Fruit fly (Drosophila melanogaster): ENCODE data around the gene CG13308.

CG13308 gene

DNA sequence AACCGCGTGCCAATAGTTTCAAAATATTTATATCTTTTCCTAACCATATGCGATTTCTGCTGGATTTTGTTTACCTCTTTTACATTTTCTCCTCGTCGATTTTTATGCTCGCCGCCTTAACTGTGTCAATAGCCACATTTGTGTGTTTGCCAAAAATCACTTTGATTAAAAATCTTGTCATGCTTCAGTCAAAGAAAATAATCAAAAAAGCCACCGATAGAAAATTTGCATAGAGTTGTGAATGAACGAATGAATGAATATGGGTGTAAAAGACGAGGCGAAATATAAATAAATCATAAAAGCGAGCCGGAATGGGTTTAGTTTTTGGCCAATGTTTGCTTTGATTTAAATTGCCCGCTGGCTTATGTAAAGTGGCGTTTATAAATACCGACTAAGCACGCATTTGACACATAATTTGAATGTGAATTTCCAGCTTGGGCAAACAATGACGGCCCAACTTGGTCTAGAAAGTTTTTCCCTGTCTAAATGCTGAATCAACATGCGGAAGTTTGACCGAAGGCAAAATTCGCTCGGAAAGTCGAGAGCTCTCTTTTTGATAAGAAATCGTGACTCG lies 27.5 kb upstream of the CG13308 start:
- TF ChIP-seq Ets98B (GFP tag; IDR thresholded peaks at IDR 0.05) (no peak), CG15710 (tag; optimal IDR thresholded peaks at IDR 0.05) (no peak), Snoo (tag; optimal IDR thresholded peaks at IDR 0.05) (no peak), CG12605 (GFP tag; IDR thresholded peaks at IDR 0.05) (no peak), CG8159 (tag; optimal IDR thresholded peaks at IDR 0.05) (no peak), CG32121 (GFP tag; IDR thresholded peaks at IDR 0.05) (no peak), CG14655 (GFP tag; optimal IDR thresholded peaks at IDR 0.05) (no peak), rn (GFP tag; IDR thresholded peaks at IDR 0.05) (no peak), fd96Ca (GFP tag; IDR thresholded peaks at IDR 0.05) (no peak), CG4496 (GFP tag; IDR thresholded peaks at IDR 0.05) (no peak), CG17806 (tag; optimal IDR thresholded peaks at IDR 0.05) (no peak), CG34367 (tag; optimal IDR thresholded peaks at IDR 0.05) (no peak), CG8301 (tag; optimal IDR thresholded peaks at IDR 0.05) (no peak), CG13204 (GFP tag; optimal IDR thresholded peaks at IDR 0.05) (no peak), D1 (tag; optimal IDR thresholded peaks at IDR 0.05) (no peak), Pif1A (GFP tag; optimal IDR thresholded peaks at IDR 0.05) (no peak), CG9948 (tag; optimal IDR thresholded peaks at IDR 0.05) (no peak)

DNA sequence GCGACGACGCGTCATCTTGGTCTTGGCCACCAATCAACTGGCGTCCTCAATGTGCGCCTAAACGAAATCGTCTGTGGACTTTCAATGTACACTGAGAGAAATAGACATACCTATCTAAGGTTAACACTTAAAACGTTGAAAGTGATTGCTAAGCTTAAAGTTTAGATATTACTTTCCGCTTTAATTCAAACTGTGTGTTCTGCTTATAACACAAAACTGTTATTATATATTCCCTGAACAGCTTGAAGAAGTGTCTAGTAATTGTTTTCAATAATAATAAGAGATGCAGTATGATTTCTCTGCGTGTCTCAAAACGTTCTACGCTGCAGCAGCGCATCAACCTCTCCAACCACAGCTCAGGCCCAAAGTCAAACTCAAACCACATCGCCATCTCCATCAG lies 26.4 kb upstream of the CG13308 start:
- TF ChIP-seq Pif1A (GFP tag; optimal IDR thresholded peaks at IDR 0.05) (peak; percentile 56), Snoo (tag; optimal IDR thresholded peaks at IDR 0.05) (no peak), CG34367 (tag; optimal IDR thresholded peaks at IDR 0.05) (no peak), EcR (GFP tag; optimal IDR thresholded peaks at IDR 0.05) (no peak), CG13204 (GFP tag; optimal IDR thresholded peaks at IDR 0.05) (no peak), CG14655 (GFP tag; optimal IDR thresholded peaks at IDR 0.05) (peak; percentile 73), Pif1B (GFP tag; optimal IDR thresholded peaks at IDR 0.05) (peak; percentile 14), Ets98B (GFP tag; IDR thresholded peaks at IDR 0.05) (peak; percentile 38; the same call in 1 of the 2 replicates), rn (GFP tag; IDR thresholded peaks at IDR 0.05) (peak; percentile 41; the same call in 1 of the 2 replicates), D1 (tag; optimal IDR thresholded peaks at IDR 0.05) (no peak), CG32121 (GFP tag; IDR thresholded peaks at IDR 0.05) (0 out of 2 replicates have a peak, but pooled peaks have one; percentile 20), gl (tag; optimal IDR thresholded peaks at IDR 0.05) (no peak), CG8301 (tag; optimal IDR thresholded peaks at IDR 0.05) (peak; percentile 84), CG4496 (GFP tag; IDR thresholded peaks at IDR 0.05) (peak; percentile 56; the same call in 2 of the 3 replicates), CG17806 (tag; optimal IDR thresholded peaks at IDR 0.05) (peak; percentile 30)

DNA sequence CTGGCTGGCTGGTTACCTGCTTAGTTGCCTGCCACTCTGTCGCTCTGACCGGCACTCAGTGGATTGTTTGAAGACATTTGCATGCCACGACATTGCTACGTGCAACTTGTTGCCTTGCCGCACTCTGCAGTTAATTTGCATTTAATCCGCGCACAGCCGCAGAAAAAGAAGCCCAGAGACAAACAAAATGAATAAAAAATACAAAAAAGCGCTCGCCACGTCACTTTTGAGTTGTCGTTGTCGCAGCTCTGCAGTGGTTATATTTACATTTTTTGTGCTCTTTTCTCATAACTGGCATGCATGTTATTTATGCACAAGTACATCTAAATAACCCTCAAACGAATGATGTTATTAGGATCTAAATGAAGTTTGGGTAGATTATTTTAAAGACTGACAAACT lies 25.0 kb upstream of the CG13308 start:
- TF ChIP-seq CG12605 (GFP tag; IDR thresholded peaks at IDR 0.05) (peak; percentile 32; the same call in 1 of the 2 replicates), CG15710 (tag; optimal IDR thresholded peaks at IDR 0.05) (no peak), CG4496 (GFP tag; IDR thresholded peaks at IDR 0.05) (0 out of 3 replicates have a peak, but pooled peaks have one; percentile 25), CG13204 (GFP tag; optimal IDR thresholded peaks at IDR 0.05) (no peak), D1 (tag; optimal IDR thresholded peaks at IDR 0.05) (no peak), rn (GFP tag; IDR thresholded peaks at IDR 0.05) (no peak), Pif1A (GFP tag; optimal IDR thresholded peaks at IDR 0.05) (no peak), CG8301 (tag; optimal IDR thresholded peaks at IDR 0.05) (peak; percentile 21), CG34367 (tag; optimal IDR thresholded peaks at IDR 0.05) (no peak), gl (tag; optimal IDR thresholded peaks at IDR 0.05) (no peak), fd96Ca (GFP tag; IDR thresholded peaks at IDR 0.05) (no peak), CG32121 (GFP tag; IDR thresholded peaks at IDR 0.05) (no peak), CG9948 (tag; optimal IDR thresholded peaks at IDR 0.05) (no peak), CG8159 (tag; optimal IDR thresholded peaks at IDR 0.05) (no peak), Snoo (tag; optimal IDR thresholded peaks at IDR 0.05) (no peak), Pif1B (GFP tag; optimal IDR thresholded peaks at IDR 0.05) (no peak), CG17806 (tag; optimal IDR thresholded peaks at IDR 0.05) (no peak), CG10348 (GFP tag; IDR thresholded peaks at IDR 0.05) (no peak), EcR (GFP tag; optimal IDR thresholded peaks at IDR 0.05) (no peak), Ets98B (GFP tag; IDR thresholded peaks at IDR 0.05) (peak; percentile 16; the same call in 1 of the 2 replicates), CG14655 (GFP tag; optimal IDR thresholded peaks at IDR 0.05) (peak; percentile 28)

DNA sequence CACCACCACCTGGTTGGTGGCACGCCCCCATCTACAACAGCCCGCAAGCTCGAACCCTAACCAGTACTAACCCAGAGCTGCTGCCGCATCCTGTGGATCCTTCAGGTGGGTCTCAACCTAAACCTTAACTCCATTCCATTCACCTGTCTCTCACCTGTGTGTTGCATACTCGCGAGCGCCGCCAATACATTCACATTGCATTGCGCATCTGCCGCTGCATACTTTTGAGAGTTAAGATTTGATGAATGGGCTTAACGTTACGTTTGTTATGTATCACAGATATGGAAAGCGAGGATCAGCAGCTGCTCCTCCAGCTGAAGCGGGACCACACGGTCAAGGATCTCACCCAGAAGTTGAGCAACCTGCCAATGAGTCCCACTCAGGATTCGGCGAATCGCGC lies 21.1 kb upstream of the CG13308 start:
- TF ChIP-seq rn (GFP tag; IDR thresholded peaks at IDR 0.05) (no peak), Snoo (tag; optimal IDR thresholded peaks at IDR 0.05) (no peak), gl (tag; optimal IDR thresholded peaks at IDR 0.05) (no peak), CG8159 (tag; optimal IDR thresholded peaks at IDR 0.05) (no peak), Pif1B (GFP tag; optimal IDR thresholded peaks at IDR 0.05) (no peak), CG13204 (GFP tag; optimal IDR thresholded peaks at IDR 0.05) (no peak), CG34367 (tag; optimal IDR thresholded peaks at IDR 0.05) (no peak), CG14655 (GFP tag; optimal IDR thresholded peaks at IDR 0.05) (no peak), fd96Ca (GFP tag; IDR thresholded peaks at IDR 0.05) (no peak), Pif1A (GFP tag; optimal IDR thresholded peaks at IDR 0.05) (no peak), CG32121 (GFP tag; IDR thresholded peaks at IDR 0.05) (no peak), CG8301 (tag; optimal IDR thresholded peaks at IDR 0.05) (no peak), CG9948 (tag; optimal IDR thresholded peaks at IDR 0.05) (no peak), CG17806 (tag; optimal IDR thresholded peaks at IDR 0.05) (no peak), D1 (tag; optimal IDR thresholded peaks at IDR 0.05) (no peak), CG15710 (tag; optimal IDR thresholded peaks at IDR 0.05) (no peak)

DNA sequence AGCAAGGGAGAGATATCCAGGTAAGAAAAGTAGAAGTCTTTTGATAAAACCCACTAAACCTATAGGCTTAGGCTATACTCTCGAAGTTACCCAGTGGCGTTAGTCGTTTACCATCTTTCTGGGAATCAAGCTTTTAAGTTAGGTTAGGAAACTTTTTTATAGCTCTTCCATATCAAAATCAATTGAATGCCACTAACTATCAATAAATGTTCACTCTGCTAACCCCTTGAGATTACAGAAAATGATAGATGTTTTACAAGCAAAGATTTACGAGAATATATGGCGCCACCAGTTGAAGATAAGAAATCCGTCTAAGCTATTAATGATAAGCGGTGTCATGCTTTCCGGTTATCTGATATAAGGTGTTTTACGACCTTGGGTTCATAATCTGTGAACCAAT lies 20.6 kb upstream of the CG13308 start:
- TF ChIP-seq Pif1B (GFP tag; optimal IDR thresholded peaks at IDR 0.05) (no peak), CG8159 (tag; optimal IDR thresholded peaks at IDR 0.05) (no peak), fd96Ca (GFP tag; IDR thresholded peaks at IDR 0.05) (no peak), CG13204 (GFP tag; optimal IDR thresholded peaks at IDR 0.05) (no peak), rn (GFP tag; IDR thresholded peaks at IDR 0.05) (no peak), CG14655 (GFP tag; optimal IDR thresholded peaks at IDR 0.05) (no peak), gl (tag; optimal IDR thresholded peaks at IDR 0.05) (no peak), CG17806 (tag; optimal IDR thresholded peaks at IDR 0.05) (no peak), CG10348 (GFP tag; IDR thresholded peaks at IDR 0.05) (no peak), EcR (GFP tag; optimal IDR thresholded peaks at IDR 0.05) (no peak), Snoo (tag; optimal IDR thresholded peaks at IDR 0.05) (no peak), Pif1A (GFP tag; optimal IDR thresholded peaks at IDR 0.05) (no peak), CG34367 (tag; optimal IDR thresholded peaks at IDR 0.05) (no peak), D1 (tag; optimal IDR thresholded peaks at IDR 0.05) (no peak), CG4496 (GFP tag; IDR thresholded peaks at IDR 0.05) (no peak), Ets98B (GFP tag; IDR thresholded peaks at IDR 0.05) (no peak), CG8301 (tag; optimal IDR thresholded peaks at IDR 0.05) (no peak), CG15710 (tag; optimal IDR thresholded peaks at IDR 0.05) (no peak), CG32121 (GFP tag; IDR thresholded peaks at IDR 0.05) (no peak)

All from whole organism, pupa.